Fruit fly (Drosophila melanogaster) whole organism, embryonic: ENCODE data around the gene CG43322.
A peak's percentile ranks its signal among the peaks of the same experiment; 100 is the strongest.

Source experiments
- Adf1 ChIP-seq: fragments of 200-800 bp; sonication (Bioruptor generic); IDR thresholded peaks from 2 replicates; pipeline ENCODE4 v1.3.6; 2022; ENCODE audit warnings: missing biosample characterization, missing genetic modification characterization
- Blimp-1 ChIP-seq: fragments of 200-800 bp; sonication (Bioruptor generic); optimal IDR thresholded peaks from 3 replicates; lab custom pipeline; 2018; ENCODE audit warnings: missing biosample characterization, missing genetic modification characterization, mild to moderate bottlenecking, moderate library complexity, missing genetic modification reagents
- CG10209 ChIP-seq: fragments of 200-800 bp; sonication (Bioruptor generic); optimal IDR thresholded peaks from 3 replicates; lab custom pipeline; 2017; ENCODE audit warnings: missing biosample characterization, mild to moderate bottlenecking, missing genetic modification characterization, missing genetic modification reagents
- CG12219 ChIP-seq: fragments of 200-800 bp; sonication (Bioruptor generic); optimal IDR thresholded peaks from 3 replicates; lab custom pipeline; 2018; ENCODE audit warnings: missing biosample characterization, mild to moderate bottlenecking, missing genetic modification characterization
- CG17385 ChIP-seq: fragments of 200-800 bp; sonication (Bioruptor generic); optimal IDR thresholded peaks from 3 replicates; lab custom pipeline; 2018; ENCODE audit warnings: missing biosample characterization, mild to moderate bottlenecking, missing genetic modification characterization
- CG2199 ChIP-seq: fragments of 200-800 bp; sonication (Bioruptor generic); IDR thresholded peaks from 3 replicates; pipeline ENCODE4 v1.3.6; 2022; ENCODE audit warnings: missing biosample characterization, missing genetic modification characterization
- CG30020 ChIP-seq: fragments of 200-800 bp; optimal IDR thresholded peaks from 2 replicates; lab custom pipeline; 2019; ENCODE audit warnings: missing biosample characterization, mild to moderate bottlenecking, missing genetic modification characterization, moderate library complexity
- CG31388 ChIP-seq: fragments of 200-800 bp; sonication (Bioruptor generic); optimal IDR thresholded peaks from 2 replicates; lab custom pipeline; 2016; ENCODE audit warnings: missing biosample characterization, missing genetic modification characterization
- CG32767 ChIP-seq: fragments of 200-800 bp; sonication (Bioruptor generic); IDR thresholded peaks from 2 replicates; pipeline ENCODE4 v1.3.6; 2022; ENCODE audit warnings: missing biosample characterization, missing genetic modification characterization
- CG32772 ChIP-seq: fragments of 200-800 bp; sonication (Bioruptor generic); IDR thresholded peaks from 2 replicates; pipeline ENCODE4 v1.3.6; 2022; ENCODE audit warnings: missing biosample characterization, missing genetic modification characterization
- CG3281 ChIP-seq: fragments of 200-800 bp; sonication (Bioruptor generic); optimal IDR thresholded peaks from 3 replicates; lab custom pipeline; 2017; ENCODE audit warnings: missing biosample characterization, mild to moderate bottlenecking, missing genetic modification characterization
- CG4360 ChIP-seq: fragments of 200-800 bp; sonication (Bioruptor generic); IDR thresholded peaks from 2 replicates; pipeline ENCODE4 v1.3.6; 2022; ENCODE audit warnings: missing biosample characterization, missing genetic modification characterization
- CG5953 ChIP-seq: fragments of 200-800 bp; sonication (Bioruptor generic); IDR thresholded peaks from 2 replicates; pipeline ENCODE4 v1.3.6; 2022; ENCODE audit warnings: missing biosample characterization, missing genetic modification characterization
- CG9437 ChIP-seq: fragments of 200-800 bp; sonication (Bioruptor generic); optimal IDR thresholded peaks from 2 replicates; lab custom pipeline; 2018; ENCODE audit warnings: missing biosample characterization, mild to moderate bottlenecking, missing genetic modification characterization
- Chrac-16 ChIP-seq: fragments of 200-800 bp; sonication (Bioruptor generic); optimal IDR thresholded peaks from 3 replicates; lab custom pipeline; 2016; ENCODE audit warnings: missing biosample characterization, missing genetic modification characterization
- D19B ChIP-seq: fragments of 200-800 bp; sonication (Bioruptor generic); optimal IDR thresholded peaks from 2 replicates; lab custom pipeline; 2017; ENCODE audit warnings: missing biosample characterization, mild to moderate bottlenecking, missing genetic modification characterization
- Elba2 ChIP-seq: fragments of 200-800 bp; sonication (Bioruptor generic); optimal IDR thresholded peaks from 3 replicates; lab custom pipeline; 2016; ENCODE audit warnings: missing biosample characterization, missing genetic modification characterization
- Ets97D ChIP-seq: fragments of 200-800 bp; sonication (Bioruptor generic); optimal IDR thresholded peaks from 3 replicates; lab custom pipeline; 2016; ENCODE audit warnings: missing biosample characterization, missing genetic modification characterization
- HLH54F ChIP-seq: fragments of 200-800 bp; sonication (Bioruptor generic); optimal IDR thresholded peaks from 3 replicates; lab custom pipeline; 2016; ENCODE audit warnings: missing biosample characterization, missing genetic modification characterization
- Hmx ChIP-seq: fragments of 200-800 bp; sonication (Bioruptor generic); optimal IDR thresholded peaks from 2 replicates; lab custom pipeline; 2016; ENCODE audit warnings: missing biosample characterization, missing genetic modification characterization
- Nf-YA ChIP-seq: fragments of 200-800 bp; sonication (Bioruptor generic); IDR thresholded peaks from 2 replicates; pipeline ENCODE4 v1.3.6; 2022; ENCODE audit warnings: missing biosample characterization, missing genetic modification characterization
- Oli ChIP-seq: fragments of 200-800 bp; sonication (Bioruptor generic); optimal IDR thresholded peaks from 2 replicates; lab custom pipeline; 2018; ENCODE audit warnings: missing biosample characterization, mild to moderate bottlenecking, missing genetic modification characterization, moderate library complexity
- Trl ChIP-seq, 3 experiments: fragments of >200 bp in 2 of 3; fragments of 200-800 bp in 1 of 3; sonication (Bioruptor generic) in 1 of 3; optimal IDR thresholded peaks; 2 replicates in 1 of 3; 3 replicates in 2 of 3; lab custom pipeline; 2016 to 2017; ENCODE audit warnings: missing biosample characterization in 1 of 3, missing genetic modification characterization in 1 of 3
- abd-A ChIP-seq: fragments of 200-800 bp; sonication (Bioruptor generic); optimal IDR thresholded peaks from 3 replicates; lab custom pipeline; 2019; ENCODE audit warnings: missing biosample characterization, mild to moderate bottlenecking, missing genetic modification characterization, moderate library complexity
- ara ChIP-seq: fragments of 200-800 bp; sonication (Bioruptor generic); IDR thresholded peaks from 2 replicates; pipeline ENCODE4 v1.3.6; 2022; ENCODE audit warnings: missing biosample characterization, missing genetic modification characterization
- bigmax ChIP-seq: fragments of 200-800 bp; sonication (Bioruptor generic); optimal IDR thresholded peaks from 2 replicates; lab custom pipeline; 2018; ENCODE audit warnings: missing biosample characterization, mild to moderate bottlenecking, missing genetic modification characterization
- caup ChIP-seq: fragments of 200-800 bp; sonication (Bioruptor generic); optimal IDR thresholded peaks from 3 replicates; lab custom pipeline; 2017; ENCODE audit warnings: missing biosample characterization, mild to moderate bottlenecking, missing genetic modification characterization, moderate library complexity; ENCODE audit not compliant: severe bottlenecking
- cg ChIP-seq: fragments of 200-800 bp; sonication (Bioruptor generic); optimal IDR thresholded peaks from 3 replicates; lab custom pipeline; 2019; ENCODE audit warnings: missing biosample characterization, mild to moderate bottlenecking, missing genetic modification characterization, moderate library complexity
- chinmo ChIP-seq: fragments of 200-800 bp; sonication (Bioruptor generic); IDR thresholded peaks from 4 replicates; pipeline ENCODE4 v1.3.6; 2022; ENCODE audit warnings: missing biosample characterization, missing genetic modification characterization; ENCODE audit not compliant: partially characterized antibody
- ci ChIP-seq: fragments of 200-800 bp; sonication (Bioruptor generic); IDR thresholded peaks from 3 replicates; pipeline ENCODE4 v1.3.6; 2022; ENCODE audit warnings: missing biosample characterization, missing genetic modification characterization
- crc ChIP-seq: fragments of 200-800 bp; sonication (Bioruptor generic); optimal IDR thresholded peaks from 2 replicates; lab custom pipeline; 2016; ENCODE audit warnings: missing biosample characterization, missing genetic modification characterization
- fru ChIP-seq: fragments of >200 bp; optimal IDR thresholded peaks from 2 replicates; lab custom pipeline; 2017
- ind ChIP-seq: fragments of 200-800 bp; sonication (Bioruptor generic); optimal IDR thresholded peaks from 3 replicates; lab custom pipeline; 2016; ENCODE audit warnings: missing biosample characterization, missing genetic modification characterization
- kay ChIP-seq: fragments of 200-800 bp; sonication (Bioruptor generic); optimal IDR thresholded peaks from 2 replicates; lab custom pipeline; 2016; ENCODE audit warnings: missing biosample characterization, missing genetic modification characterization
- kni ChIP-seq: fragments of 200-800 bp; sonication (Bioruptor generic); optimal IDR thresholded peaks from 3 replicates; lab custom pipeline; 2017; ENCODE audit warnings: mild to moderate bottlenecking, missing biosample characterization, missing genetic modification reagents, missing genetic modification characterization
- lbe ChIP-seq: fragments of 200-800 bp; sonication (Bioruptor generic); optimal IDR thresholded peaks from 2 replicates; lab custom pipeline; 2016; ENCODE audit warnings: missing biosample characterization, mild to moderate bottlenecking, missing genetic modification characterization
- lov ChIP-seq, 2 experiments: fragments of 200-800 bp in 1 of 2; fragments of >200 bp in 1 of 2; sonication (Bioruptor generic) in 1 of 2; IDR thresholded peaks in 1 of 2; optimal IDR thresholded peaks in 1 of 2; 2 replicates in 1 of 2; 3 replicates in 1 of 2; pipeline versions ENCODE4 v1.3.6 to Lab custom; 2017 to 2022; ENCODE audit warnings: missing biosample characterization in 1 of 2, missing genetic modification characterization in 1 of 2
- nerfin-2 ChIP-seq: fragments of 200-800 bp; sonication (Bioruptor generic); IDR thresholded peaks from 2 replicates; pipeline ENCODE4 v1.3.6; 2022; ENCODE audit warnings: missing biosample characterization, missing genetic modification characterization; ENCODE audit not compliant: partially characterized antibody
- nom ChIP-seq: fragments of 200-800 bp; sonication (Bioruptor generic); optimal IDR thresholded peaks from 2 replicates; lab custom pipeline; 2017; ENCODE audit warnings: missing biosample characterization, missing genetic modification characterization, mild to moderate bottlenecking, moderate library complexity, missing genetic modification reagents
- pros ChIP-seq: fragments of 200-800 bp; sonication (Bioruptor generic); optimal IDR thresholded peaks from 3 replicates; lab custom pipeline; 2019; ENCODE audit warnings: missing biosample characterization, mild to moderate bottlenecking, missing genetic modification characterization, moderate library complexity
- sd ChIP-seq: fragments of 200-800 bp; sonication (Bioruptor generic); optimal IDR thresholded peaks from 3 replicates; lab custom pipeline; 2018; ENCODE audit warnings: missing biosample characterization, mild to moderate bottlenecking, missing genetic modification characterization, moderate library complexity
- sens ChIP-seq: fragments of 200-800 bp; sonication (Bioruptor generic); peaks from one replicate; lab custom pipeline; 2016; ENCODE audit warnings: missing biosample characterization, missing genetic modification characterization
- sqz ChIP-seq: fragments of 200-800 bp; sonication (Bioruptor generic); optimal IDR thresholded peaks from 3 replicates; lab custom pipeline; 2018; ENCODE audit warnings: missing biosample characterization, mild to moderate bottlenecking, missing genetic modification characterization
- sr ChIP-seq: fragments of 200-800 bp; sonication (Bioruptor generic); IDR thresholded peaks from 3 replicates; pipeline ENCODE4 v1.3.6; 2022; ENCODE audit warnings: missing biosample characterization, missing genetic modification characterization
- tio ChIP-seq: fragments of 200-800 bp; sonication (Bioruptor generic); optimal IDR thresholded peaks from 2 replicates; lab custom pipeline; 2017; ENCODE audit warnings: missing biosample characterization, missing genetic modification characterization, inconsistent platforms
- wor ChIP-seq: fragments of 200-800 bp; sonication (Bioruptor generic); IDR thresholded peaks from 2 replicates; pipeline ENCODE4 v1.3.6; 2022; ENCODE audit warnings: missing biosample characterization, missing genetic modification characterization
- zfh1 ChIP-seq: fragments of 200-800 bp; sonication (Bioruptor generic); IDR thresholded peaks from 3 replicates; pipeline ENCODE4 v1.3.6; 2022; ENCODE audit warnings: missing biosample characterization, missing genetic modification characterization

The CG43322 gene

DNA sequence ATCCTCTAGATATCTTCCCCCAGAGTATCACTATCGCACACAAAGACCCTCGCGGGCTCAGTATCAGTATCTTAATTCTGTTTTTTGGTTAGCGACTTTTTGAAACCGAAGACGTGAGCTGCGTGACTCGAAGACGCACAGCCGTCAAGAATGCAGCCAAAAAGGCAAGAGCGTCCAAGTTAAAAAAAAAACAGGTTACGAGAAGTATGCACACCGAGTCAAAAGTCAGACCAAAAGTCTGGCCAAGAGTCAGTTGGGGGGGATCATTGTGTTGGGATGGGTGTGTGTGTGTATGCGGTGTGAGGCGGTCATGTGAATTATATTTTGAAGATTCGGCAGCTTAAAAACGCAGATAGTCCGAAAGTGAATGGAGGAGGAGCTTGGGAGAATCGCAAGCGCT lies 7.7 kb upstream of the CG43322 start (continued):
- TF ChIP-seq lbe (GFP tag; lab: Kevin White, UChicago) (no peak), sr (no peak), kni (GFP tag; lab: Kevin White, UChicago) (peak; percentile 16), sqz (peak; percentile 67), lov (optimal IDR thresholded peaks at IDR 0.05; lab: Kevin White, UChicago) (no peak), lov (GFP tag; IDR thresholded peaks at IDR 0.05; lab: Robert Waterston, UW) (no peak), CG9437 (GFP tag; lab: Kevin White, UChicago) (no peak), sd (peak; percentile 28), pros (GFP tag; lab: Kevin White, UChicago) (peak; percentile 84), ara (GFP tag; lab: Robert Waterston, UW) (no peak), zfh1 (GFP tag; lab: Robert Waterston, UW) (0 out of 3 replicates have a peak, but pooled peaks have one; percentile 3), ind (GFP tag; lab: Kevin White, UChicago) (no peak), Nf-YA (no peak), wor (no peak), kay (GFP tag; lab: Kevin White, UChicago) (no peak), Ets97D (GFP tag; lab: Kevin White, UChicago) (no peak), CG5953 (no peak), CG30020 (tag; lab: Kevin White, UChicago) (no peak), cg (peak; percentile 3), HLH54F (GFP tag; lab: Kevin White, UChicago) (no peak)

DNA sequence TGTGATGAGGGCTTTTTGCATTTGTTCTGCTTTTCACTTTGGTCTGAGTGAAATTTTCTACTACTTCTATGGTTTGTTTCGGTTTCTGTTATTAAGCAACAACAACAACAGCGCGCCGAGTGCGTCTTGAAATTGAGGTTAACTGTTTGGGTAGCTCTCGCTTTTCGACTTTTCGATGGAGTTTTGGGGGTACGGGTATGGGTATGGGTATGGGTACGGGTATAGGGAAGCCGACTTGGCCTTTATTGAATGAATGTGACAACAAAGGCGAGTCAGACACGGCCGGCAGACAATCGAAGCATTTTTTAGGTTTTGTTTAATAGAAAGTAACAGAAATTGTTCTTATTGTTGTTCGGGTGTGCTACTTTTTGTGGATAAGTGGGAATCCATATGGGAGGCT lies 5.6 kb upstream of the CG43322 start:
- 0 out of 4 replicates have a peak, but pooled peaks have one; percentile 37 for TF ChIP-seq chinmo (GFP tag; lab: Robert Waterston, UW)
- TF ChIP-seq Chrac-16 = no peak
- TF ChIP-seq abd-A (tag; lab: Kevin White, UChicago) = no peak
- 0 out of 3 replicates have a peak, but pooled peaks have one; percentile 22 for TF ChIP-seq ci
- peak; percentile 31 for TF ChIP-seq bigmax
- peak; percentile 44 for TF ChIP-seq sens (GFP tag; lab: Kevin White, UChicago)
- TF ChIP-seq pros (GFP tag; lab: Kevin White, UChicago) = peak; percentile 25
- TF ChIP-seq Blimp-1 (GFP tag; lab: Kevin White, UChicago) = peak; percentile 86
- 0 out of 3 replicates have a peak, but pooled peaks have one; percentile 80 for TF ChIP-seq CG2199
- peak; percentile 74 for TF ChIP-seq CG4360 (GFP tag; lab: Robert Waterston, UW)
- no peak for TF ChIP-seq Oli (tag; lab: Kevin White, UChicago)
- no peak for TF ChIP-seq CG31388 (GFP tag; lab: Kevin White, UChicago)

DNA sequence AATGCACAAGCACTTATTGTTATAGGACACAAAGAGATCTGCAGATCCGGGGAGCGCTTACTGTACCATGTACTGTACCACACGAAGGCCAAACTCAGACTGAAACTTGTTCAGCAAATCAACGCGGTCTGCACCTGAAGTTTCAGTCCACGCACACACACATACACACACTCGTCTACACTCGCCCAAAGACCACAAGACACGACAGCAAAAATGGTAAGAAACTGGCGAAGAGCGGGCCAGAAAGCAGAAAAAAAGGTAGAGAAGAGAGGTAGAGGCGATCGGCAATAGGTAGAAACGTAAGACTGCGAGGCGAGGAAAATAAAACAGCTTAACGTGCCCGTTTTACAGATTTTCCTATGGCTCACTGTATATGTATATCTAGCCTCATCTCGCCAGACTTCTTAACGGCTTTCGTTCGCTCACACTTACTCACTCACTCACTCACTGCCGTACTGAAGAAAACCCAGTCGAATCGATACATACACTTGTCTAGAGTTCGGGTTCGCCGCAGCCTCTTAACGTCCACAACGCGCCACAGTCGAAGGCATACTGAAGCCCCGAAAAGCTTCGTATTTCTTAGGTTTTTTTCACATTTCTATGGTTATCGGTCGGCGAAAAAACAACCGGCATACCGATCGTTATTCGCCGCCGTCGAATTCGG lies 3.3 kb upstream of the CG43322 start, which contains the start of gene uif:
Gene uif (minus strand): TSS at position 553 of the 664 bp plus-strand sequence.
- TF ChIP-seq Elba2 (peak; percentile 49), Adf1 (GFP tag; lab: Robert Waterston, UW) (no peak; the same call in 1 of the 2 replicates), Trl (optimal IDR thresholded peaks at IDR 0.05; lab: Kevin White, UChicago) (peak in 1 of 2 experiments; percentile 46), Trl (GFP tag; optimal IDR thresholded peaks at IDR 0.05; lab: Kevin White, UChicago) (no peak), Hmx (no peak), CG3281 (no peak), CG10209 (GFP tag; lab: Kevin White, UChicago) (no peak), nom (GFP tag; lab: Kevin White, UChicago) (peak; percentile 43), caup (GFP tag; lab: Kevin White, UChicago) (no peak), CG32767 (GFP tag; lab: Robert Waterston, UW) (peak; percentile 38; the same call in 1 of the 2 replicates), crc (GFP tag; lab: Kevin White, UChicago) (no peak), CG32772 (peak; percentile 32; the same call in 1 of the 2 replicates), CG12219 (GFP tag; lab: Kevin White, UChicago) (no peak), CG17385 (no peak), HLH54F (GFP tag; lab: Kevin White, UChicago) (no peak), sqz (peak; percentile 79), D19B (GFP tag; lab: Kevin White, UChicago) (no peak), nerfin-2 (GFP tag; lab: Robert Waterston, UW) (0 out of 2 replicates have a peak, but pooled peaks have one; percentile 24), tio (GFP tag; lab: Kevin White, UChicago) (no peak), fru (lab: Kevin White, UChicago) (no peak)
